Fruit fly (Drosophila melanogaster) whole organism, embryonic: ENCODE results near the gene CG14644.
A peak's percentile ranks its signal among the peaks of the same experiment; 100 is the strongest.

ENCODE experiments used
- Atf-2 ChIP-seq: fragments of 200-800 bp; sonication (Bioruptor generic); optimal IDR thresholded peaks from 2 replicates; lab custom pipeline; 2016; ENCODE audit warnings: missing biosample characterization, missing genetic modification characterization
- CG10274 ChIP-seq: fragments of 200-800 bp; sonication (Bioruptor generic); optimal IDR thresholded peaks from 3 replicates; lab custom pipeline; 2017; ENCODE audit warnings: missing biosample characterization, mild to moderate bottlenecking, missing genetic modification characterization
- CG10462 ChIP-seq: fragments of 200-800 bp; sonication (Bioruptor generic); optimal IDR thresholded peaks from 2 replicates; lab custom pipeline; 2016; ENCODE audit warnings: missing biosample characterization, missing genetic modification characterization
- CG11696 ChIP-seq: fragments of 200-800 bp; sonication (Bioruptor generic); IDR thresholded peaks from 2 replicates; pipeline ENCODE4 v1.3.6; 2022; ENCODE audit warnings: missing biosample characterization, missing genetic modification characterization
- CG12299 ChIP-seq: fragments of 200-800 bp; sonication (Bioruptor generic); optimal IDR thresholded peaks from 2 replicates; lab custom pipeline; 2018; ENCODE audit warnings: missing biosample characterization, mild to moderate bottlenecking, missing genetic modification characterization
- CG12744 ChIP-seq: fragments of 200-800 bp; sonication (Bioruptor generic); optimal IDR thresholded peaks from 2 replicates; lab custom pipeline; 2016; ENCODE audit warnings: missing biosample characterization, missing genetic modification characterization
- CG15073 ChIP-seq: fragments of 200-800 bp; sonication (Bioruptor generic); optimal IDR thresholded peaks from 2 replicates; lab custom pipeline; 2016; ENCODE audit warnings: missing biosample characterization, missing genetic modification characterization
- CG16815 ChIP-seq: fragments of 200-800 bp; sonication (Bioruptor generic); optimal IDR thresholded peaks from 3 replicates; lab custom pipeline; 2017; ENCODE audit warnings: missing biosample characterization, mild to moderate bottlenecking, missing genetic modification characterization
- CG17186 ChIP-seq: fragments of 200-800 bp; sonication (Bioruptor generic); optimal IDR thresholded peaks from 3 replicates; lab custom pipeline; 2017; ENCODE audit warnings: missing biosample characterization, missing genetic modification reagents, missing genetic modification characterization
- CG17912 ChIP-seq: fragments of 200-800 bp; sonication (Bioruptor generic); optimal IDR thresholded peaks from 2 replicates; lab custom pipeline; 2018; ENCODE audit warnings: missing biosample characterization, mild to moderate bottlenecking, missing genetic modification characterization
- CG1792 ChIP-seq: fragments of 200-800 bp; sonication (Bioruptor generic); optimal IDR thresholded peaks from 2 replicates; lab custom pipeline; 2016; ENCODE audit warnings: missing biosample characterization, missing genetic modification characterization
- CG18764 ChIP-seq: fragments of 200-800 bp; sonication (Bioruptor generic); optimal IDR thresholded peaks from 3 replicates; lab custom pipeline; 2016; ENCODE audit warnings: missing biosample characterization, missing genetic modification characterization
- CG2199 ChIP-seq: fragments of 200-800 bp; sonication (Bioruptor generic); IDR thresholded peaks from 3 replicates; pipeline ENCODE4 v1.3.6; 2022; ENCODE audit warnings: missing biosample characterization, missing genetic modification characterization
- CG2678 ChIP-seq: fragments of 200-800 bp; sonication (Bioruptor generic); optimal IDR thresholded peaks from 3 replicates; lab custom pipeline; 2019; ENCODE audit warnings: missing biosample characterization, mild to moderate bottlenecking, missing genetic modification characterization, moderate library complexity
- CG3065 ChIP-seq: fragments of 200-800 bp; sonication (Bioruptor generic); optimal IDR thresholded peaks from 2 replicates; lab custom pipeline; 2016; ENCODE audit warnings: missing biosample characterization, missing genetic modification characterization
- CG32772 ChIP-seq: fragments of 200-800 bp; sonication (Bioruptor generic); IDR thresholded peaks from 2 replicates; pipeline ENCODE4 v1.3.6; 2022; ENCODE audit warnings: missing biosample characterization, missing genetic modification characterization
- CG3838 ChIP-seq: fragments of 200-800 bp; sonication (Bioruptor generic); optimal IDR thresholded peaks from 3 replicates; lab custom pipeline; 2016; ENCODE audit warnings: missing biosample characterization, missing genetic modification characterization
- CG42726 ChIP-seq: fragments of 200-800 bp; sonication (Bioruptor generic); IDR thresholded peaks from 2 replicates; pipeline ENCODE4 v1.3.6; 2022; ENCODE audit warnings: missing biosample characterization, missing genetic modification characterization; ENCODE audit not compliant: partially characterized antibody
- CG4424 ChIP-seq: fragments of 200-800 bp; sonication (Bioruptor generic); optimal IDR thresholded peaks from 3 replicates; lab custom pipeline; 2016; ENCODE audit warnings: missing biosample characterization, missing genetic modification characterization
- CG4820 ChIP-seq: fragments of 200-800 bp; sonication (Bioruptor generic); optimal IDR thresholded peaks from 3 replicates; lab custom pipeline; 2016; ENCODE audit warnings: missing biosample characterization, missing genetic modification characterization
- CG7372 ChIP-seq: fragments of 200-800 bp; sonication (Bioruptor generic); IDR thresholded peaks from 2 replicates; pipeline ENCODE4 v1.3.6; 2022; ENCODE audit warnings: missing biosample characterization, missing genetic modification characterization
- CG8388 ChIP-seq: fragments of 200-800 bp; sonication (Bioruptor generic); optimal IDR thresholded peaks from 2 replicates; lab custom pipeline; 2019; ENCODE audit warnings: missing biosample characterization, mild to moderate bottlenecking, missing genetic modification characterization, moderate library complexity
- CG9609 ChIP-seq: fragments of 200-800 bp; sonication (Bioruptor generic); optimal IDR thresholded peaks from 3 replicates; lab custom pipeline; 2016; ENCODE audit warnings: missing biosample characterization, missing genetic modification characterization
- CHES-1-like ChIP-seq: fragments of 200-800 bp; sonication (Bioruptor generic); optimal IDR thresholded peaks from 2 replicates; lab custom pipeline; 2016; ENCODE audit warnings: missing biosample characterization, missing genetic modification characterization
- Chrac-16 ChIP-seq: fragments of 200-800 bp; sonication (Bioruptor generic); optimal IDR thresholded peaks from 3 replicates; lab custom pipeline; 2016; ENCODE audit warnings: missing biosample characterization, missing genetic modification characterization
- ERR ChIP-seq: fragments of 200-800 bp; sonication (Bioruptor generic); optimal IDR thresholded peaks from 2 replicates; lab custom pipeline; 2016; ENCODE audit warnings: missing biosample characterization, missing genetic modification characterization
- GATAe ChIP-seq: fragments of 200-800 bp; sonication (Bioruptor generic); conservative IDR thresholded peaks from 2 replicates; pipeline ENCODE4 v1.3.6; 2022; ENCODE audit warnings: missing biosample characterization, missing genetic modification characterization
- Hr39 ChIP-seq: fragments of >200 bp; optimal IDR thresholded peaks from 2 replicates; lab custom pipeline; 2017
- MTF-1 ChIP-seq: fragments of 200-800 bp; sonication (Bioruptor generic); optimal IDR thresholded peaks from 2 replicates; lab custom pipeline; 2018; ENCODE audit warnings: missing biosample characterization, mild to moderate bottlenecking, missing genetic modification characterization, borderline replicate concordance
- Max ChIP-seq: fragments of 200-800 bp; sonication (Bioruptor generic); optimal IDR thresholded peaks from 2 replicates; lab custom pipeline; 2016; ENCODE audit warnings: missing biosample characterization, mild to moderate bottlenecking, missing genetic modification characterization
- Ravus ChIP-seq: fragments of 200-800 bp; sonication (Bioruptor generic); IDR thresholded peaks from 2 replicates; pipeline ENCODE4 v1.3.6; 2022; ENCODE audit warnings: missing biosample characterization, missing genetic modification characterization
- Stat92E ChIP-seq, 3 experiments: fragments of >200 bp in 2 of 3; fragments of 200-800 bp in 1 of 3; sonication (Bioruptor generic) in 1 of 3; optimal IDR thresholded peaks; 2 replicates each; lab custom pipeline; 2017 to 2019; ENCODE audit warnings: missing biosample characterization in 3 of 3, missing genetic modification characterization in 3 of 3, mild to moderate bottlenecking in 1 of 3, moderate library complexity in 1 of 3
- al ChIP-seq: fragments of 200-800 bp; sonication (Bioruptor generic); IDR thresholded peaks from 2 replicates; pipeline ENCODE4 v1.3.6; 2022; ENCODE audit warnings: missing biosample characterization, missing genetic modification characterization
- ap ChIP-seq: fragments of 200-800 bp; sonication (Bioruptor generic); IDR thresholded peaks from 2 replicates; pipeline ENCODE4 v1.3.6; 2022; ENCODE audit warnings: missing biosample characterization, missing genetic modification characterization
- az2 ChIP-seq: fragments of 200-800 bp; sonication (Bioruptor generic); optimal IDR thresholded peaks from 3 replicates; lab custom pipeline; 2016; ENCODE audit warnings: missing biosample characterization, missing genetic modification characterization
- bcd ChIP-seq: fragments of 200-800 bp; sonication (Bioruptor generic); optimal IDR thresholded peaks from 2 replicates; lab custom pipeline; 2017; ENCODE audit warnings: missing biosample characterization, mild to moderate bottlenecking, missing genetic modification characterization
- bigmax ChIP-seq: fragments of 200-800 bp; sonication (Bioruptor generic); optimal IDR thresholded peaks from 2 replicates; lab custom pipeline; 2018; ENCODE audit warnings: missing biosample characterization, mild to moderate bottlenecking, missing genetic modification characterization
- btn ChIP-seq: fragments of 200-800 bp; sonication (Bioruptor generic); optimal IDR thresholded peaks from 2 replicates; lab custom pipeline; 2016; ENCODE audit warnings: missing biosample characterization, missing genetic modification characterization
- ci ChIP-seq: fragments of 200-800 bp; sonication (Bioruptor generic); IDR thresholded peaks from 3 replicates; pipeline ENCODE4 v1.3.6; 2022; ENCODE audit warnings: missing biosample characterization, missing genetic modification characterization
- corto ChIP-seq: fragments of 200-800 bp; sonication (Bioruptor generic); optimal IDR thresholded peaks from 2 replicates; lab custom pipeline; 2016; ENCODE audit warnings: missing biosample characterization, mild to moderate bottlenecking, missing genetic modification characterization, moderate library complexity
- crc ChIP-seq: fragments of 200-800 bp; sonication (Bioruptor generic); optimal IDR thresholded peaks from 2 replicates; lab custom pipeline; 2016; ENCODE audit warnings: missing biosample characterization, missing genetic modification characterization
- dati ChIP-seq: fragments of 200-800 bp; sonication (Bioruptor generic); IDR thresholded peaks from 2 replicates; pipeline ENCODE4 v1.3.6; 2022; ENCODE audit warnings: missing biosample characterization, missing genetic modification characterization
- gt ChIP-seq: fragments of 200-800 bp; sonication (Bioruptor generic); IDR thresholded peaks from 2 replicates; pipeline ENCODE4 v1.3.6; 2022; ENCODE audit warnings: missing biosample characterization, missing genetic modification characterization
- hbn ChIP-seq: fragments of 200-800 bp; sonication (Bioruptor generic); IDR thresholded peaks from 2 replicates; pipeline ENCODE4 v1.3.6; 2022; ENCODE audit warnings: missing biosample characterization, missing genetic modification characterization; ENCODE audit not compliant: partially characterized antibody
- nau ChIP-seq: fragments of 200-800 bp; sonication (Bioruptor generic); optimal IDR thresholded peaks from 3 replicates; lab custom pipeline; 2017; ENCODE audit warnings: missing biosample characterization, mild to moderate bottlenecking, missing genetic modification characterization, missing genetic modification reagents
- peb ChIP-seq: fragments of 200-800 bp; sonication (Bioruptor generic); IDR thresholded peaks from 2 replicates; pipeline ENCODE4 v1.3.6; 2022; ENCODE audit warnings: missing biosample characterization, missing genetic modification characterization
- scrt ChIP-seq: fragments of 200-800 bp; sonication (Bioruptor generic); optimal IDR thresholded peaks from 2 replicates; lab custom pipeline; 2018; ENCODE audit warnings: missing biosample characterization, mild to moderate bottlenecking, missing genetic modification characterization, moderate library complexity
- sens ChIP-seq: fragments of 200-800 bp; sonication (Bioruptor generic); peaks from one replicate; lab custom pipeline; 2016; ENCODE audit warnings: missing biosample characterization, missing genetic modification characterization
- slbo ChIP-seq: fragments of 200-800 bp; sonication (Bioruptor generic); IDR thresholded peaks from 2 replicates; pipeline ENCODE4 v1.3.6; 2022; ENCODE audit warnings: missing biosample characterization, missing genetic modification characterization
- sob ChIP-seq: fragments of 200-800 bp; sonication (Bioruptor generic); IDR thresholded peaks from 2 replicates; pipeline ENCODE4 v1.3.6; 2022; ENCODE audit warnings: missing biosample characterization, missing genetic modification characterization
- toy ChIP-seq: fragments of 200-800 bp; sonication (Bioruptor generic); IDR thresholded peaks from 2 replicates; pipeline ENCODE4 v1.3.6; 2022; ENCODE audit warnings: missing biosample characterization, missing genetic modification characterization

CG14644 gene

dm6 chr3R:4229137-4229764 is 23.6 kb downstream of the CG14644 start, which contains the start of gene DhpD (continued):
- TF ChIP-seq CG4424 (peak; percentile 68), CG3065 (GFP tag; lab: Kevin White, UChicago) (no peak), peb (GFP tag; lab: Robert Waterston, UW) (0 out of 2 replicates have a peak, but pooled peaks have one; percentile 17), CG32772 (peak; percentile 39), ci (GFP tag; lab: Robert Waterston, UW) (peak; percentile 83; the same call in 2 of the 3 replicates), CG15073 (no peak), CG3838 (GFP tag; lab: Kevin White, UChicago) (no peak), CG9609 (GFP tag; lab: Kevin White, UChicago) (peak; percentile 23), Chrac-16 (GFP tag; lab: Kevin White, UChicago) (peak; percentile 60), ap (GFP tag; lab: Robert Waterston, UW) (0 out of 2 replicates have a peak, but pooled peaks have one; percentile 33), CG2678 (tag; lab: Kevin White, UChicago) (peak; percentile 87), slbo (peak; percentile 86), CG12299 (tag; lab: Kevin White, UChicago) (peak; percentile 48), toy (GFP tag; lab: Robert Waterston, UW) (no peak), scrt (GFP tag; lab: Kevin White, UChicago) (no peak), ERR (GFP tag; lab: Kevin White, UChicago) (no peak), CG2199 (GFP tag; lab: Robert Waterston, UW) (peak; percentile 24; the same call in 1 of the 3 replicates), corto (GFP tag; lab: Kevin White, UChicago) (peak; percentile 57), az2 (GFP tag; lab: Kevin White, UChicago) (peak; percentile 73), crc (no peak), CG4820 (GFP tag; lab: Kevin White, UChicago) (peak; percentile 58), dati (GFP tag; lab: Robert Waterston, UW) (0 out of 2 replicates have a peak, but pooled peaks have one; percentile 13), CG17186 (GFP tag; lab: Kevin White, UChicago) (no peak), Ravus (no peak), btn (GFP tag; lab: Kevin White, UChicago) (no peak), CG11696 (GFP tag; lab: Robert Waterston, UW) (no peak), al (GFP tag; lab: Robert Waterston, UW) (peak; percentile 46; the same call in 1 of the 2 replicates), Atf-2 (GFP tag; lab: Kevin White, UChicago) (no peak), MTF-1 (GFP tag; lab: Kevin White, UChicago) (no peak), Hr39 (lab: Kevin White, UChicago) (no peak), sens (GFP tag; lab: Kevin White, UChicago) (peak; percentile 87), CG10274 (GFP tag; lab: Kevin White, UChicago) (no peak), bcd (GFP tag; lab: Kevin White, UChicago) (peak; percentile 78), CHES-1-like (GFP tag; lab: Kevin White, UChicago) (peak; percentile 45), bigmax (no peak), CG7372 (peak; percentile 48; the same call in 1 of the 2 replicates), CG12744 (GFP tag; lab: Kevin White, UChicago) (peak; percentile 61), hbn (GFP tag; lab: Robert Waterston, UW) (no peak), sob (GFP tag; lab: Robert Waterston, UW) (peak; percentile 76), Stat92E (GFP tag; optimal IDR thresholded peaks at IDR 0.05; lab: Kevin White, UChicago) (no peak), CG17912 (GFP tag; lab: Kevin White, UChicago) (no peak), CG16815 (GFP tag; lab: Kevin White, UChicago) (peak; percentile 41), CG1792 (GFP tag; lab: Kevin White, UChicago) (no peak), nau (no peak), gt (no peak), CG18764 (GFP tag; lab: Kevin White, UChicago) (peak; percentile 30), CG42726 (GFP tag; lab: Robert Waterston, UW) (peak; percentile 88; the same call in 1 of the 2 replicates), GATAe (GFP tag; lab: Robert Waterston, UW) (no peak; the same call in 1 of the 2 replicates), CG8388 (GFP tag; lab: Kevin White, UChicago) (peak; percentile 43), CG10462 (GFP tag; lab: Kevin White, UChicago) (no peak), Max (GFP tag; lab: Kevin White, UChicago) (peak; percentile 71)
